Worm (Caenorhabditis elegans): ENCODE data around the gene znf-474.

DNA sequence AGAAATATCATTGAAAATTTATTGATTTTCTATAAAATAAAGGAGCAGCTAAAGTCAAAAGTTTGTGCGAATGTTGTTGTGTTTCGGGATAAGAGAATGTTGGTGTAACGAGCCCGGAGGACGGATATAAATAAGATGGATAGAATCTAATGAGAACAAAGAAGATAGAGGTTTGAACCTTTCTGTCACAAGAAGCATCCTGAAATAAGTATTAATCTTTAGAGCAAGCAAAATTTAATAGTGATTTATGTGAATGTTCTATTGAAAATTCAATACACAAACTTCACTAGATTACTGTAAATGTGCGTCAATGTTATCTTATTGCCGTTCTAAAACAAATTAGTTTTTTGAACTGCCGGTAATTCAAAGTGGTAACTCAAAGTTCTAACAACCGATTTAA is 46.0 kb upstream of the znf-474 start, which contains the start of gene W03G11.3:
- TF ChIP-seq C16A3.4 (tag; optimal IDR thresholded peaks at IDR 0.05) (no peak), snpc-4 (tag; optimal IDR thresholded peaks at IDR 0.05) (no peak), pqm-1 (tag; optimal IDR thresholded peaks at IDR 0.05) (no peak), F16B12.6 (tag; optimal IDR thresholded peaks at IDR 0.05) (no peak), sptf-1 (tag; optimal IDR thresholded peaks at IDR 0.05) (no peak), unc-86 (tag; optimal IDR thresholded peaks at IDR 0.05) (no peak), unc-130 (tag; optimal IDR thresholded peaks at IDR 0.05) (no peak), nhr-12 (tag; optimal IDR thresholded peaks at IDR 0.05) (no peak), jun-1 (tag; optimal IDR thresholded peaks at IDR 0.05) (no peak), ces-1 (GFP tag; optimal IDR thresholded peaks at IDR 0.05) (no peak), sup-37 (GFP tag; optimal IDR thresholded peaks at IDR 0.05) (no peak), lin-15B (tag; optimal IDR thresholded peaks at IDR 0.05) (no peak), tlp-1 (tag; optimal IDR thresholded peaks at IDR 0.05) (no peak), hpl-2 (GFP tag; optimal IDR thresholded peaks at IDR 0.05) (no peak)

All from whole organism, L1 larva.